Worm (Caenorhabditis elegans): Measurements from ENCODE around the gene bath-38.
A peak's percentile ranks its signal among the peaks of the same experiment; 100 is the strongest.
"Not testable (repeated sequence)": the region's sequence is repeated elsewhere in the genome, so short reads cannot be mapped to it uniquely, and the experiment has no call there.

- not testable (repeated sequence) for TF ChIP-seq ztf-11 (tag; optimal IDR thresholded peaks at IDR 0.05); mdl-1 (tag; optimal IDR thresholded peaks at IDR 0.05); elt-1 (tag; optimal IDR thresholded peaks at IDR 0.05); ama-1 (optimal IDR thresholded peaks at IDR 0.05)
- TF ChIP-seq nhr-23 (tag; optimal IDR thresholded peaks at IDR 0.05) (peak; percentile 82), lin-39 (tag; optimal IDR thresholded peaks at IDR 0.05) (peak; percentile 33)
These were observed 11.8 kb downstream of the bath-38 start, which contains the start of gene mtcu-2 for ce11 chrII:10033163-10033871.

Measured in whole organism, L3 larva.